Worm (Caenorhabditis elegans): Measurements from ENCODE around the gene F47B7.4.

DNA sequence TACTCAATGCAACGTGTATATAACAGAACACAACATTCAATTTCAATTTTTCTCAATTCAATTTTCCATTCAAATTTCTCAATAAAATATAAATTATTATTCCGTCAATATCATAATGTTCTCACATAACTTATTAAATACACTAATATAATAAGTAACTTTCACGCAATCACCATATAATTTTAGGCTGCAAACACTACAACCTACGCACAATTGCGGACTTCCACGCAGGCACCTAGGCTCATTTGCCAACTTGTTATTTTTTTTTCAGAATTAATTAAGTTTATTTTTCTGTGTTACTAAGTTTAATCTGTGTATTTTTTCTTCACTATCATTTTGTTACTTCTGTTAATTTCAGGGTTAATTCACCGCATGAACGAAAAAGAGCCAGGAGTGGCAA lies 6.0 kb upstream of the F47B7.4 start, which contains the start of gene F47B7.2:
- TF ChIP-seq him-1 (tag; optimal IDR thresholded peaks at IDR 0.05) (no peak), W03F9.2 (tag; optimal IDR thresholded peaks at IDR 0.05) (no peak), dao-5 (tag; optimal IDR thresholded peaks at IDR 0.05) (no peak)

Measured in whole organism, L4/young adult.